Worm (Caenorhabditis elegans): Measurements from ENCODE around the gene H04D03.2.

DNA sequence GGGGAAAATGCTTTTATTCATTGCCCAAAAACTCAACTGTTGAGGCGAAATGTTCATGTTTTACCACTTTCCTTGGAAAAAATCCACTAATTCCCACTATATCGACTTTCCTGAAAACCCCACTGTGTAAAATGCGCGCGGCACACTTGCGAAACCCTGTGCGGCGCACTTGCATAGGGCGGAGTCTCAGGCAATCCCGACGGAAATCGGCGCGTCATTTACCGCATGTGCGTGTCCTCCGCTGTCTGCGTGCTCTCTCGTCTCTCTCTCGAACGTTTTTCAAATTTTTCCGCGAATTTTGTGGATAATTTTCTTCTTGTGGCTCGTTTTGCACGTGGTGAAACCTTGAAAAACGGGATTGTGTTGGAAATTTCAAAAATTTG lies 18.9 kb upstream of the H04D03.2 start, which contains the start of gene atx-2:
- TF ChIP-seq F57C9.4 (tag; optimal IDR thresholded peaks at IDR 0.05) (no peak), attf-3 (GFP tag; conservative IDR thresholded peaks at IDR 0.05) (peak; percentile 70), pha-4 (tag; optimal IDR thresholded peaks at IDR 0.05) (no peak)
